Worm (Caenorhabditis elegans) whole organism, late embryonic: ENCODE results near the gene aff-1.
A peak's percentile ranks its signal among the peaks of the same experiment; 100 is the strongest.

Experiments used
- C08G9.2 ChIP-seq: sonication (generic microtip); optimal IDR thresholded peaks from 2 replicates; lab custom pipeline; 2016; ENCODE audit warnings: mild to moderate bottlenecking, missing genetic modification characterization, moderate library complexity, missing compliant biosample characterization
- K02D7.2 ChIP-seq: sonication (generic microtip); optimal IDR thresholded peaks from 2 replicates; lab custom pipeline; 2017; ENCODE audit warnings: mild to moderate bottlenecking, missing genetic modification characterization, missing compliant biosample characterization
- K09A11.1 ChIP-seq: sonication (generic microtip); optimal IDR thresholded peaks from 2 replicates; lab custom pipeline; 2017; ENCODE audit warnings: antibody characterized with exemption, mild to moderate bottlenecking, missing genetic modification characterization, missing compliant biosample characterization; ENCODE audit not compliant: insufficient read depth
- T23F11.4 ChIP-seq: fragments of 200-800 bp; sonication (Bioruptor generic); optimal IDR thresholded peaks from 2 replicates; lab custom pipeline; 2018; ENCODE audit warnings: mild to moderate bottlenecking, missing genetic modification characterization, missing compliant biosample characterization
- ama-1 ChIP-seq: fragments of 150-350 bp; optimal IDR thresholded peaks from 2 replicates; lab custom pipeline; 2014
- ceh-18 ChIP-seq: sonication (generic microtip); optimal IDR thresholded peaks from 2 replicates; lab custom pipeline; 2016; ENCODE audit warnings: missing genetic modification characterization, missing compliant biosample characterization
- ceh-2 ChIP-seq: sonication (generic microtip); optimal IDR thresholded peaks from 2 replicates; lab custom pipeline; 2016; ENCODE audit warnings: missing genotype, missing genetic modification characterization, missing compliant biosample characterization
- ceh-22 ChIP-seq: sonication (generic microtip); optimal IDR thresholded peaks from 2 replicates; lab custom pipeline; 2017; ENCODE audit warnings: missing biosample characterization, missing genetic modification characterization
- ceh-24 ChIP-seq: sonication (generic microtip); optimal IDR thresholded peaks from 2 replicates; lab custom pipeline; 2016; ENCODE audit warnings: mild to moderate bottlenecking, missing genetic modification characterization, missing compliant biosample characterization
- ceh-30 ChIP-seq: fragments of 150-350 bp; optimal IDR thresholded peaks from 2 replicates; lab custom pipeline; 2014; ENCODE audit warnings: missing biosample characterization, missing genetic modification characterization
- ceh-45 ChIP-seq: fragments of 200-800 bp; sonication (Bioruptor generic); IDR thresholded peaks from 2 replicates; pipeline ENCODE4 v1.3.6; 2022; ENCODE audit warnings: missing genetic modification reagents, missing genetic modification characterization, missing compliant biosample characterization
- ceh-6 ChIP-seq: fragments of 200-800 bp; sonication (Bioruptor generic); optimal IDR thresholded peaks from 2 replicates; lab custom pipeline; 2018; ENCODE audit warnings: mild to moderate bottlenecking, missing genetic modification characterization, missing compliant biosample characterization
- ceh-9 ChIP-seq: sonication (generic microtip); optimal IDR thresholded peaks from 2 replicates; lab custom pipeline; 2016; ENCODE audit warnings: mild to moderate bottlenecking, missing genetic modification characterization, inconsistent platforms, missing compliant biosample characterization
- che-1 ChIP-seq: sonication (generic microtip); optimal IDR thresholded peaks from 2 replicates; lab custom pipeline; 2016; ENCODE audit warnings: mild to moderate bottlenecking, missing genetic modification characterization, missing compliant biosample characterization
- dmd-4 ChIP-seq: sonication (generic microtip); optimal IDR thresholded peaks from 2 replicates; lab custom pipeline; 2016; ENCODE audit warnings: borderline replicate concordance, missing genetic modification characterization, missing compliant biosample characterization
- elt-2 ChIP-seq: sonication (generic microtip); optimal IDR thresholded peaks from 2 replicates; lab custom pipeline; 2016; ENCODE audit warnings: missing genetic modification reagents, missing genetic modification characterization, missing compliant biosample characterization
- elt-4 ChIP-seq: sonication (generic microtip); optimal IDR thresholded peaks from 2 replicates; lab custom pipeline; 2016; ENCODE audit warnings: missing genetic modification characterization, missing compliant biosample characterization
- ets-4 ChIP-seq: sonication (generic microtip); optimal IDR thresholded peaks from 2 replicates; lab custom pipeline; 2016; ENCODE audit warnings: missing genetic modification characterization, missing compliant biosample characterization
- fax-1 ChIP-seq: sonication (generic microtip); optimal IDR thresholded peaks from 2 replicates; lab custom pipeline; 2016; ENCODE audit warnings: missing genotype, missing genetic modification characterization, missing compliant biosample characterization
- hlh-15 ChIP-seq: sonication (generic microtip); optimal IDR thresholded peaks from 2 replicates; lab custom pipeline; 2016; ENCODE audit warnings: missing genetic modification characterization, missing compliant biosample characterization
- hlh-6 ChIP-seq: sonication (generic microtip); optimal IDR thresholded peaks from 2 replicates; lab custom pipeline; 2016; ENCODE audit warnings: missing genotype, missing genetic modification characterization, missing compliant biosample characterization
- lin-11 ChIP-seq: fragments of 200-800 bp; sonication (Bioruptor generic); optimal IDR thresholded peaks from 2 replicates; lab custom pipeline; 2018; ENCODE audit warnings: mild to moderate bottlenecking, missing genetic modification characterization, missing compliant biosample characterization
- mec-3 ChIP-seq: sonication (generic microtip); optimal IDR thresholded peaks from 2 replicates; lab custom pipeline; 2016; ENCODE audit warnings: borderline replicate concordance, missing genetic modification characterization, missing compliant biosample characterization
- nhr-11 ChIP-seq: fragments of 150-350 bp; optimal IDR thresholded peaks from 2 replicates; lab custom pipeline; 2014; ENCODE audit warnings: missing biosample characterization, missing genetic modification characterization
- nhr-232 ChIP-seq: sonication (generic microtip); optimal IDR thresholded peaks from 2 replicates; lab custom pipeline; 2016; ENCODE audit warnings: missing genetic modification characterization, missing compliant biosample characterization
- npax-4 ChIP-seq: sonication (generic microtip); optimal IDR thresholded peaks from 2 replicates; lab custom pipeline; 2016; ENCODE audit warnings: missing genetic modification characterization, missing compliant biosample characterization
- odd-2 ChIP-seq: sonication (generic microtip); optimal IDR thresholded peaks from 2 replicates; lab custom pipeline; 2017; ENCODE audit warnings: antibody characterized with exemption, mild to moderate bottlenecking, missing genetic modification characterization, missing compliant biosample characterization
- pha-4 ChIP-seq: fragments of 150-350 bp; optimal IDR thresholded peaks from 2 replicates; lab custom pipeline; 2018; ENCODE audit warnings: missing biosample characterization, missing genetic modification reagents, missing genetic modification characterization
- ref-2 ChIP-seq: sonication (generic microtip); optimal IDR thresholded peaks from 2 replicates; lab custom pipeline; 2016; ENCODE audit warnings: missing genetic modification characterization, missing compliant biosample characterization
- sox-4 ChIP-seq: sonication (generic microtip); optimal IDR thresholded peaks from 2 replicates; lab custom pipeline; 2017; ENCODE audit warnings: mild to moderate bottlenecking, missing genetic modification characterization, inconsistent platforms, missing compliant biosample characterization
- syd-9 ChIP-seq: sonication (generic microtip); optimal IDR thresholded peaks from 2 replicates; lab custom pipeline; 2016; ENCODE audit warnings: mild to moderate bottlenecking, missing genetic modification characterization, moderate library complexity, missing compliant biosample characterization
- tbx-2 ChIP-seq: sonication (generic microtip); optimal IDR thresholded peaks from 2 replicates; lab custom pipeline; 2016; ENCODE audit warnings: missing genetic modification characterization, missing compliant biosample characterization
- tbx-7 ChIP-seq: sonication (generic microtip); optimal IDR thresholded peaks from 2 replicates; lab custom pipeline; 2016; ENCODE audit warnings: missing genotype, missing genetic modification characterization, missing compliant biosample characterization
- ttx-3 ChIP-seq: sonication (generic microtip); optimal IDR thresholded peaks from 2 replicates; lab custom pipeline; 2016; ENCODE audit warnings: missing genetic modification reagents, missing genetic modification characterization, missing compliant biosample characterization
- unc-55 ChIP-seq: sonication (generic microtip); optimal IDR thresholded peaks from 2 replicates; lab custom pipeline; 2017; ENCODE audit warnings: missing biosample characterization, missing genetic modification reagents, missing genetic modification characterization
- unc-86 ChIP-seq: sonication (generic microtip); optimal IDR thresholded peaks from 2 replicates; lab custom pipeline; 2016; ENCODE audit warnings: missing genetic modification characterization, missing compliant biosample characterization
- zip-5 ChIP-seq: sonication (generic microtip); optimal IDR thresholded peaks from 2 replicates; lab custom pipeline; 2016; ENCODE audit warnings: missing genetic modification characterization, missing compliant biosample characterization
- ztf-16 ChIP-seq: sonication (generic microtip); optimal IDR thresholded peaks from 2 replicates; lab custom pipeline; 2017; ENCODE audit warnings: missing genetic modification characterization, missing compliant biosample characterization

The aff-1 gene

ce11 chrII:6898017-6898779, 34.6 kb upstream of the aff-1 start, which contains the start of gene hrpl-1:
Gene hrpl-1 (plus strand): TSS chrII:6898729.
- TF ChIP-seq C08G9.2 (tag; lab: Kevin White, UChicago) (peak; percentile 19), nhr-232 (tag; lab: Kevin White, UChicago) (peak; percentile 30), npax-4 (tag; lab: Kevin White, UChicago) (peak; percentile 27), sox-4 (tag; lab: Kevin White, UChicago) (peak; percentile 45), ztf-16 (tag; lab: Kevin White, UChicago) (peak; percentile 3), ceh-18 (tag; lab: Kevin White, UChicago) (no peak), syd-9 (tag; lab: Kevin White, UChicago) (no peak), ttx-3 (tag; lab: Kevin White, UChicago) (peak; percentile 1), T23F11.4 (GFP tag; lab: Kevin White, UChicago) (no peak), K09A11.1 (tag; lab: Kevin White, UChicago) (peak; percentile 5), elt-4 (tag; lab: Kevin White, UChicago) (no peak), elt-2 (tag; lab: Kevin White, UChicago) (peak; percentile 9), zip-5 (tag; lab: Kevin White, UChicago) (no peak), lin-11 (peak; percentile 1), ceh-45 (GFP tag; lab: Robert Waterston, UW) (0 out of 2 replicates have a peak, but pooled peaks have one; percentile 60), fax-1 (tag; lab: Kevin White, UChicago) (peak; percentile 28), tbx-2 (tag; lab: Kevin White, UChicago) (peak; percentile 46), ceh-6 (GFP tag; lab: Kevin White, UChicago) (no peak), K02D7.2 (tag; lab: Kevin White, UChicago) (no peak), che-1 (tag; lab: Kevin White, UChicago) (peak; percentile 43), ceh-30 (no peak), ceh-9 (tag; lab: Kevin White, UChicago) (no peak), hlh-15 (tag; lab: Kevin White, UChicago) (peak; percentile 22)

ce11 chrII:6897507-6897906, 34.0 kb upstream of the aff-1 start, which contains the start of gene C44B7.11:
Gene C44B7.11 (minus strand): TSS chrII:6897540.
- TF ChIP-seq nhr-232 (tag; lab: Kevin White, UChicago) (no peak), tbx-7 (tag; lab: Kevin White, UChicago) (no peak), K02D7.2 (tag; lab: Kevin White, UChicago) (no peak), tbx-2 (tag; lab: Kevin White, UChicago) (no peak), ceh-6 (GFP tag; lab: Kevin White, UChicago) (no peak), syd-9 (tag; lab: Kevin White, UChicago) (no peak), ceh-22 (tag; lab: Kevin White, UChicago) (no peak), zip-5 (tag; lab: Kevin White, UChicago) (no peak), ceh-9 (tag; lab: Kevin White, UChicago) (no peak), hlh-6 (tag; lab: Kevin White, UChicago) (no peak), ets-4 (tag; lab: Kevin White, UChicago) (no peak), ceh-24 (no peak), C08G9.2 (tag; lab: Kevin White, UChicago) (no peak), ama-1 (lab: Kevin White, UChicago) (no peak), unc-86 (tag; lab: Kevin White, UChicago) (no peak), dmd-4 (tag; lab: Kevin White, UChicago) (no peak), pha-4 (tag; lab: Kevin White, UChicago) (no peak), unc-55 (GFP tag; lab: Kevin White, UChicago) (no peak), mec-3 (tag; lab: Kevin White, UChicago) (no peak)

- TF ChIP-seq ceh-2 (tag; lab: Kevin White, UChicago) (no peak), syd-9 (tag; lab: Kevin White, UChicago) (no peak), odd-2 (tag; lab: Kevin White, UChicago) (no peak), hlh-6 (tag; lab: Kevin White, UChicago) (no peak), tbx-2 (tag; lab: Kevin White, UChicago) (no peak), ref-2 (tag; lab: Kevin White, UChicago) (no peak), elt-2 (tag; lab: Kevin White, UChicago) (no peak), ceh-18 (tag; lab: Kevin White, UChicago) (no peak), ama-1 (lab: Kevin White, UChicago) (no peak), nhr-11 (no peak), ceh-6 (GFP tag; lab: Kevin White, UChicago) (no peak), K02D7.2 (tag; lab: Kevin White, UChicago) (no peak)
Measured at ce11 chrII:6893589-6894245, 30.2 kb upstream of the aff-1 start, which contains the start of gene adal-1. Gene adal-1 (minus strand): TSS chrII:6893639.
